Fruit fly (Drosophila melanogaster) whole organism, embryonic: ENCODE data around the gene mEFG1.

Experiments
- B-H1 ChIP-seq: fragments of 200-800 bp; sonication (Bioruptor generic); IDR thresholded peaks from 3 replicates; pipeline ENCODE4 v1.3.6; 2022; ENCODE audit warnings: missing biosample characterization, missing genetic modification characterization
- Blimp-1 ChIP-seq: fragments of 200-800 bp; sonication (Bioruptor generic); optimal IDR thresholded peaks from 3 replicates; lab custom pipeline; 2018; ENCODE audit warnings: missing biosample characterization, missing genetic modification characterization, mild to moderate bottlenecking, moderate library complexity, missing genetic modification reagents
- Bteb2 ChIP-seq: fragments of 200-800 bp; sonication (Bioruptor generic); optimal IDR thresholded peaks from 2 replicates; lab custom pipeline; 2016; ENCODE audit warnings: missing biosample characterization, missing genetic modification characterization
- C15 ChIP-seq: fragments of 200-800 bp; sonication (Bioruptor generic); IDR thresholded peaks from 3 replicates; pipeline ENCODE4 v1.3.6; 2022; ENCODE audit warnings: missing biosample characterization, missing genetic modification characterization
- CG10209 ChIP-seq: fragments of 200-800 bp; sonication (Bioruptor generic); optimal IDR thresholded peaks from 3 replicates; lab custom pipeline; 2017; ENCODE audit warnings: missing biosample characterization, mild to moderate bottlenecking, missing genetic modification characterization, missing genetic modification reagents
- CG10274 ChIP-seq: fragments of 200-800 bp; sonication (Bioruptor generic); optimal IDR thresholded peaks from 3 replicates; lab custom pipeline; 2017; ENCODE audit warnings: missing biosample characterization, mild to moderate bottlenecking, missing genetic modification characterization
- CG10979 ChIP-seq: fragments of 200-800 bp; sonication (Bioruptor generic); optimal IDR thresholded peaks from 2 replicates; lab custom pipeline; 2018; ENCODE audit warnings: missing biosample characterization, mild to moderate bottlenecking, missing genetic modification characterization, moderate library complexity
- CG12942 ChIP-seq: fragments of 200-800 bp; sonication (Bioruptor generic); optimal IDR thresholded peaks from 3 replicates; lab custom pipeline; 2016; ENCODE audit warnings: missing biosample characterization, missing genetic modification characterization
- CG1529 ChIP-seq: fragments of 200-800 bp; sonication (Bioruptor generic); optimal IDR thresholded peaks from 3 replicates; lab custom pipeline; 2018; ENCODE audit warnings: missing biosample characterization, missing genetic modification characterization
- CG15479 ChIP-seq: fragments of 200-800 bp; sonication (Bioruptor generic); optimal IDR thresholded peaks from 3 replicates; lab custom pipeline; 2019; ENCODE audit warnings: missing biosample characterization, mild to moderate bottlenecking, missing genetic modification characterization, moderate library complexity
- CG2129 ChIP-seq: fragments of 200-800 bp; sonication (Bioruptor generic); IDR thresholded peaks from 2 replicates; pipeline ENCODE4 v1.3.6; 2022; ENCODE audit warnings: missing biosample characterization, missing genetic modification characterization; ENCODE audit not compliant: partially characterized antibody
- CG4424 ChIP-seq: fragments of 200-800 bp; sonication (Bioruptor generic); optimal IDR thresholded peaks from 3 replicates; lab custom pipeline; 2016; ENCODE audit warnings: missing biosample characterization, missing genetic modification characterization
- CG8290 ChIP-seq, 3 experiments: fragments of 200-800 bp; sonication (Bioruptor generic); optimal IDR thresholded peaks; 2 replicates each; lab custom pipeline; 2016 to 2019; ENCODE audit warnings: missing biosample characterization in 3 of 3, missing genetic modification characterization in 3 of 3, mild to moderate bottlenecking in 2 of 3, moderate library complexity in 1 of 3
- CG8359 ChIP-seq: fragments of 200-800 bp; sonication (Bioruptor generic); optimal IDR thresholded peaks from 2 replicates; lab custom pipeline; 2017; ENCODE audit warnings: missing biosample characterization, mild to moderate bottlenecking, missing genetic modification characterization, borderline replicate concordance
- CG8924 ChIP-seq: fragments of 200-800 bp; optimal IDR thresholded peaks from 3 replicates; lab custom pipeline; 2019; ENCODE audit warnings: missing biosample characterization, mild to moderate bottlenecking, missing genetic modification characterization, moderate library complexity
- CHES-1-like ChIP-seq: fragments of 200-800 bp; sonication (Bioruptor generic); optimal IDR thresholded peaks from 2 replicates; lab custom pipeline; 2016; ENCODE audit warnings: missing biosample characterization, missing genetic modification characterization
- Chrac-16 ChIP-seq: fragments of 200-800 bp; sonication (Bioruptor generic); optimal IDR thresholded peaks from 3 replicates; lab custom pipeline; 2016; ENCODE audit warnings: missing biosample characterization, missing genetic modification characterization
- D19A ChIP-seq: fragments of 200-800 bp; optimal IDR thresholded peaks from 3 replicates; lab custom pipeline; 2019; ENCODE audit warnings: missing biosample characterization, mild to moderate bottlenecking, missing genetic modification characterization, moderate library complexity
- Dref ChIP-seq: fragments of 200-800 bp; sonication (Bioruptor generic); IDR thresholded peaks from 2 replicates; pipeline ENCODE4 v1.3.6; 2022; ENCODE audit warnings: missing biosample characterization, missing genetic modification characterization
- ERR ChIP-seq: fragments of 200-800 bp; sonication (Bioruptor generic); optimal IDR thresholded peaks from 2 replicates; lab custom pipeline; 2016; ENCODE audit warnings: missing biosample characterization, missing genetic modification characterization
- Eip74EF ChIP-seq, 2 experiments: fragments of 200-800 bp in 1 of 2; fragments of >200 bp in 1 of 2; sonication (Bioruptor generic) in 1 of 2; optimal IDR thresholded peaks; 2 replicates each; lab custom pipeline; 2017 to 2019; ENCODE audit warnings: missing biosample characterization in 2 of 2, missing genetic modification characterization in 2 of 2, mild to moderate bottlenecking in 1 of 2, moderate library complexity in 1 of 2
- H15 ChIP-seq: fragments of 200-800 bp; sonication (Bioruptor generic); IDR thresholded peaks from 3 replicates; pipeline ENCODE4 v1.3.6; 2022; ENCODE audit warnings: missing biosample characterization, missing genetic modification characterization
- HLH3B ChIP-seq: fragments of 200-800 bp; sonication (Bioruptor generic); IDR thresholded peaks from 2 replicates; pipeline ENCODE4 v1.3.6; 2022; ENCODE audit warnings: missing biosample characterization, missing genetic modification characterization
- Hmx ChIP-seq: fragments of 200-800 bp; sonication (Bioruptor generic); optimal IDR thresholded peaks from 2 replicates; lab custom pipeline; 2016; ENCODE audit warnings: missing biosample characterization, missing genetic modification characterization
- Mes4 ChIP-seq: fragments of 200-800 bp; sonication (Bioruptor generic); optimal IDR thresholded peaks from 2 replicates; lab custom pipeline; 2016; ENCODE audit warnings: missing biosample characterization, missing genetic modification characterization
- NK7.1 ChIP-seq: fragments of 200-800 bp; sonication (Bioruptor generic); optimal IDR thresholded peaks from 3 replicates; lab custom pipeline; 2016; ENCODE audit warnings: missing biosample characterization, missing genetic modification characterization
- Ravus ChIP-seq: fragments of 200-800 bp; sonication (Bioruptor generic); IDR thresholded peaks from 2 replicates; pipeline ENCODE4 v1.3.6; 2022; ENCODE audit warnings: missing biosample characterization, missing genetic modification characterization
- TFAM ChIP-seq: fragments of 200-800 bp; sonication (Bioruptor generic); optimal IDR thresholded peaks from 2 replicates; lab custom pipeline; 2017; ENCODE audit warnings: missing biosample characterization, missing genetic modification characterization, inconsistent platforms
- Vsx1 ChIP-seq: fragments of 200-800 bp; sonication (Bioruptor generic); optimal IDR thresholded peaks from 2 replicates; lab custom pipeline; 2017; ENCODE audit warnings: missing biosample characterization, mild to moderate bottlenecking, missing genetic modification characterization, missing genetic modification reagents
- ato ChIP-seq: fragments of 200-800 bp; sonication (Bioruptor generic); IDR thresholded peaks from 2 replicates; pipeline ENCODE4 v1.3.6; 2022; ENCODE audit warnings: missing biosample characterization, missing genetic modification characterization; ENCODE audit not compliant: partially characterized antibody
- cato ChIP-seq: fragments of 200-800 bp; sonication (Bioruptor generic); optimal IDR thresholded peaks from 2 replicates; lab custom pipeline; 2016; ENCODE audit warnings: missing biosample characterization, missing genetic modification characterization, borderline replicate concordance
- chm ChIP-seq: fragments of 200-800 bp; sonication (Bioruptor generic); IDR thresholded peaks from 2 replicates; pipeline ENCODE4 v1.3.6; 2022; ENCODE audit warnings: missing biosample characterization, missing genetic modification characterization
- crp ChIP-seq, 2 experiments: fragments of 200-800 bp; sonication (Bioruptor generic); optimal IDR thresholded peaks; 2 replicates in 1 of 2; 3 replicates in 1 of 2; lab custom pipeline; 2017; ENCODE audit warnings: missing biosample characterization in 2 of 2, missing genetic modification characterization in 2 of 2, mild to moderate bottlenecking in 1 of 2, moderate library complexity in 1 of 2
- disco-r ChIP-seq: fragments of 200-800 bp; sonication (Bioruptor generic); optimal IDR thresholded peaks from 2 replicates; lab custom pipeline; 2016; ENCODE audit warnings: missing biosample characterization, missing genetic modification characterization
- dpn ChIP-seq, 2 experiments: fragments of 200-800 bp; sonication (Bioruptor generic); optimal IDR thresholded peaks; 3 replicates each; lab custom pipeline; 2016; ENCODE audit warnings: missing biosample characterization in 2 of 2, missing genetic modification characterization in 2 of 2
- emc ChIP-seq: fragments of 200-800 bp; sonication (Bioruptor generic); optimal IDR thresholded peaks from 2 replicates; lab custom pipeline; 2016; ENCODE audit warnings: missing biosample characterization, missing genetic modification characterization
- fd102C ChIP-seq: fragments of 200-800 bp; sonication (Bioruptor generic); optimal IDR thresholded peaks from 2 replicates; lab custom pipeline; 2018; ENCODE audit warnings: missing biosample characterization, mild to moderate bottlenecking, missing genetic modification characterization, moderate library complexity
- fd96Cb ChIP-seq: fragments of 200-800 bp; sonication (Bioruptor generic); optimal IDR thresholded peaks from 2 replicates; lab custom pipeline; 2018; ENCODE audit warnings: missing biosample characterization, mild to moderate bottlenecking, missing genetic modification characterization, moderate library complexity
- grn ChIP-seq: fragments of 200-800 bp; sonication (Bioruptor generic); optimal IDR thresholded peaks from 3 replicates; lab custom pipeline; 2017; ENCODE audit warnings: missing biosample characterization, missing genetic modification characterization
- gro ChIP-seq: fragments of 200-800 bp; sonication (Bioruptor generic); optimal IDR thresholded peaks from 2 replicates; lab custom pipeline; 2016; ENCODE audit warnings: missing biosample characterization, missing genetic modification characterization
- jumu ChIP-seq: fragments of 200-800 bp; sonication (Bioruptor generic); optimal IDR thresholded peaks from 3 replicates; lab custom pipeline; 2016; ENCODE audit warnings: missing biosample characterization, missing genetic modification characterization
- kay ChIP-seq: fragments of 200-800 bp; sonication (Bioruptor generic); optimal IDR thresholded peaks from 2 replicates; lab custom pipeline; 2016; ENCODE audit warnings: missing biosample characterization, missing genetic modification characterization
- nerfin-1 ChIP-seq: fragments of 200-800 bp; sonication (Bioruptor generic); optimal IDR thresholded peaks from 3 replicates; lab custom pipeline; 2019; ENCODE audit warnings: missing biosample characterization, mild to moderate bottlenecking, missing genetic modification characterization, moderate library complexity
- otp ChIP-seq: fragments of 200-800 bp; sonication (Bioruptor generic); IDR thresholded peaks from 3 replicates; pipeline ENCODE4, ENCODE4 v1.3.6; 2022; ENCODE audit warnings: missing biosample characterization, missing genetic modification characterization
- peb ChIP-seq: fragments of 200-800 bp; sonication (Bioruptor generic); IDR thresholded peaks from 2 replicates; pipeline ENCODE4 v1.3.6; 2022; ENCODE audit warnings: missing biosample characterization, missing genetic modification characterization
- sc ChIP-seq, 3 experiments: fragments of >200 bp in 2 of 3; fragments of 200-800 bp in 1 of 3; sonication (Bioruptor generic) in 1 of 3; optimal IDR thresholded peaks; 2 replicates in 2 of 3; 3 replicates in 1 of 3; lab custom pipeline; 2017; ENCODE audit warnings: mild to moderate bottlenecking in 1 of 3, missing biosample characterization in 1 of 3, missing genetic modification characterization in 1 of 3, missing genetic modification reagents in 1 of 3
- trem ChIP-seq: fragments of 200-800 bp; optimal IDR thresholded peaks from 3 replicates; lab custom pipeline; 2019; ENCODE audit warnings: missing biosample characterization, mild to moderate bottlenecking, missing genetic modification characterization, moderate library complexity
- wor ChIP-seq: fragments of 200-800 bp; sonication (Bioruptor generic); IDR thresholded peaks from 2 replicates; pipeline ENCODE4 v1.3.6; 2022; ENCODE audit warnings: missing biosample characterization, missing genetic modification characterization
- zfh2 ChIP-seq: fragments of 200-800 bp; sonication (Bioruptor generic); optimal IDR thresholded peaks from 2 replicates; lab custom pipeline; 2016; ENCODE audit warnings: missing biosample characterization, missing genetic modification characterization

Gene mEFG1

dm6 chr2L:7219650-7220267 is 3.1 kb downstream of the mEFG1 start, which contains the start of gene CG13784 (continued):
- TF ChIP-seq otp (GFP tag; lab: Robert Waterston, UW): no peak; the same call in 2 of the 3 replicates
- TF ChIP-seq NK7.1 (GFP tag; lab: Kevin White, UChicago): no peak
- TF ChIP-seq C15 (GFP tag; lab: Robert Waterston, UW): no peak
- TF ChIP-seq Bteb2 (GFP tag; lab: Kevin White, UChicago): no peak
- TF ChIP-seq CG4424 (GFP tag; lab: Kevin White, UChicago): no peak
- no peak for TF ChIP-seq ERR (GFP tag; lab: Kevin White, UChicago)
- no peak for TF ChIP-seq CG10274 (GFP tag; lab: Kevin White, UChicago)
- 0 out of 3 replicates have a peak, but pooled peaks have one; percentile 13 for TF ChIP-seq H15 (GFP tag; lab: Robert Waterston, UW)
- TF ChIP-seq HLH3B (GFP tag; lab: Robert Waterston, UW): no peak
- no peak for TF ChIP-seq wor (GFP tag; lab: Robert Waterston, UW)
- peak; percentile 30 for TF ChIP-seq emc (GFP tag; lab: Kevin White, UChicago)
- no peak for TF ChIP-seq fd96Cb (tag; lab: Kevin White, UChicago)
- no peak for TF ChIP-seq Ravus
- TF ChIP-seq crp (GFP tag; optimal IDR thresholded peaks at IDR 0.05; lab: Kevin White, UChicago): peak in 1 of 2 experiments; percentile 2
- TF ChIP-seq D19A (tag; lab: Kevin White, UChicago): peak; percentile 44
- peak; percentile 27 for TF ChIP-seq CG10979 (tag; lab: Kevin White, UChicago)
- no peak for TF ChIP-seq ato (GFP tag; lab: Robert Waterston, UW)
- peak; percentile 19 for TF ChIP-seq CG8359 (GFP tag; lab: Kevin White, UChicago)
- TF ChIP-seq chm (GFP tag; lab: Robert Waterston, UW): no peak
- TF ChIP-seq trem: peak; percentile 71
- TF ChIP-seq CHES-1-like (GFP tag; lab: Kevin White, UChicago): peak; percentile 75
- TF ChIP-seq B-H1 (GFP tag; lab: Robert Waterston, UW): no peak
- no peak for TF ChIP-seq peb
- peak; percentile 49 for TF ChIP-seq gro (GFP tag; lab: Kevin White, UChicago)
- peak; percentile 59 for TF ChIP-seq nerfin-1
- no peak for TF ChIP-seq Hmx (GFP tag; lab: Kevin White, UChicago)
- no peak for TF ChIP-seq CG12942 (GFP tag; lab: Kevin White, UChicago)
- TF ChIP-seq CG8290 (GFP tag; optimal IDR thresholded peaks at IDR 0.05; lab: Kevin White, UChicago): peak; percentile 62
- peak; percentile 27 to 94 for TF ChIP-seq CG8290 (tag; optimal IDR thresholded peaks at IDR 0.05; lab: Kevin White, UChicago)
- no peak for TF ChIP-seq TFAM
- TF ChIP-seq CG15479 (GFP tag; lab: Kevin White, UChicago): no peak
- TF ChIP-seq jumu (GFP tag; lab: Kevin White, UChicago): no peak
- peak; percentile 34 for TF ChIP-seq CG10209 (GFP tag; lab: Kevin White, UChicago)
- no peak for TF ChIP-seq Vsx1
- TF ChIP-seq fd102C: no peak
- peak; percentile 68 for TF ChIP-seq CG8924 (tag; lab: Kevin White, UChicago)
- peak; percentile 63 for TF ChIP-seq Dref (GFP tag; lab: Robert Waterston, UW)
- peak in 1 of 2 experiments; percentile 32 for TF ChIP-seq Eip74EF (GFP tag; optimal IDR thresholded peaks at IDR 0.05; lab: Kevin White, UChicago)
- peak; percentile 42 for TF ChIP-seq Mes4
- no peak for TF ChIP-seq disco-r (GFP tag; lab: Kevin White, UChicago)
- TF ChIP-seq CG1529 (GFP tag; lab: Kevin White, UChicago): no peak
- no peak for TF ChIP-seq grn (GFP tag; lab: Kevin White, UChicago)
- no peak for TF ChIP-seq sc (optimal IDR thresholded peaks at IDR 0.05; lab: Kevin White, UChicago)
- TF ChIP-seq sc (GFP tag; optimal IDR thresholded peaks at IDR 0.05; lab: Kevin White, UChicago): no peak
- no peak for TF ChIP-seq cato (GFP tag; lab: Kevin White, UChicago)
- peak; percentile 36 for TF ChIP-seq Blimp-1 (GFP tag; lab: Kevin White, UChicago)
- TF ChIP-seq CG2129: no peak
- TF ChIP-seq dpn (GFP tag; optimal IDR thresholded peaks at IDR 0.05; lab: Kevin White, UChicago): peak in 1 of 2 experiments; percentile 28
- TF ChIP-seq kay: peak; percentile 35
- no peak for TF ChIP-seq Chrac-16 (GFP tag; lab: Kevin White, UChicago)
- peak; percentile 24 for TF ChIP-seq zfh2 (GFP tag; lab: Kevin White, UChicago)
